Worm (Caenorhabditis elegans) whole organism, L2 larva: ENCODE results near the gene grl-11.

Source experiments
- C34F6.9 ChIP-seq: fragments of 150-350 bp; optimal IDR thresholded peaks from 2 replicates; lab custom pipeline; 2014; ENCODE audit warnings: missing biosample characterization, missing genetic modification characterization
- R02D3.7 ChIP-seq: fragments of 150-350 bp; optimal IDR thresholded peaks from 2 replicates; lab custom pipeline; 2014; ENCODE audit warnings: missing biosample characterization, missing genetic modification characterization
- ceh-82 ChIP-seq: fragments of 150-350 bp; optimal IDR thresholded peaks from 2 replicates; lab custom pipeline; 2014; ENCODE audit warnings: missing biosample characterization, missing genetic modification characterization
- dmd-4 ChIP-seq: sonication (generic microtip); optimal IDR thresholded peaks from 2 replicates; lab custom pipeline; 2017; ENCODE audit warnings: missing biosample characterization, missing genetic modification characterization
- lin-39 ChIP-seq: fragments of 150-350 bp; optimal IDR thresholded peaks from 2 replicates; lab custom pipeline; 2014; ENCODE audit warnings: missing biosample characterization, missing genetic modification reagents, missing genetic modification characterization
- snpc-4 ChIP-seq: fragments of 150-350 bp; optimal IDR thresholded peaks from 2 replicates; lab custom pipeline; 2014; ENCODE audit warnings: missing biosample characterization, missing genetic modification characterization
- zag-1 ChIP-seq: fragments of 150-350 bp; optimal IDR thresholded peaks from 2 replicates; lab custom pipeline; 2014; ENCODE audit warnings: missing biosample characterization, missing genetic modification characterization

ce11 chrIII:9114076-9114475 is 4.1 kb downstream of the grl-11 start:
- TF ChIP-seq snpc-4 (tag; lab: Kevin White, UChicago) (no peak), lin-39 (tag; lab: Kevin White, UChicago) (no peak), dmd-4 (tag; lab: Kevin White, UChicago) (no peak), R02D3.7 (tag; lab: Kevin White, UChicago) (no peak), zag-1 (tag; lab: Kevin White, UChicago) (no peak), C34F6.9 (tag; lab: Kevin White, UChicago) (no peak), ceh-82 (tag; lab: Kevin White, UChicago) (no peak)
